Worm (Caenorhabditis elegans) whole organism, L4 larva: ENCODE results near the gene Y4C6B.4.

Source experiments
- D1046.2 ChIP-seq: fragments of 200-800 bp; sonication (Bioruptor generic); IDR thresholded peaks from 2 replicates; pipeline ENCODE4 v1.3.6; 2022; ENCODE audit warnings: missing genetic modification characterization, missing compliant biosample characterization
- F10B5.3 ChIP-seq: sonication (generic microtip); optimal IDR thresholded peaks from 2 replicates; lab custom pipeline; 2016; ENCODE audit warnings: mild to moderate bottlenecking, missing genetic modification characterization, missing compliant biosample characterization
- daf-12 ChIP-seq: fragments of 150-350 bp; optimal IDR thresholded peaks from 2 replicates; lab custom pipeline; 2014; ENCODE audit warnings: missing biosample characterization, missing genetic modification reagents, missing genetic modification characterization
- dmd-8 ChIP-seq: fragments of 200-800 bp; sonication (Bioruptor generic); IDR thresholded peaks from 2 replicates; pipeline ENCODE4 v1.3.6; 2022; ENCODE audit warnings: missing genetic modification characterization, missing compliant biosample characterization
- dpl-1 ChIP-seq: fragments of 150-350 bp; optimal IDR thresholded peaks from 2 replicates; lab custom pipeline; 2014; ENCODE audit warnings: missing biosample characterization, missing genetic modification reagents, missing genetic modification characterization
- egl-27 ChIP-seq: sonication (generic microtip); optimal IDR thresholded peaks from 3 replicates; lab custom pipeline; 2017; ENCODE audit warnings: missing biosample characterization, missing genetic modification reagents, missing genetic modification characterization
- lin-1 ChIP-seq: fragments of 200-800 bp; sonication (Bioruptor generic); IDR thresholded peaks from 2 replicates; pipeline ENCODE4 v1.3.6; 2022; ENCODE audit warnings: missing genetic modification reagents, missing genetic modification characterization, missing compliant biosample characterization
- mxl-3 ChIP-seq: fragments of 200-800 bp; sonication (Bioruptor generic); optimal IDR thresholded peaks from 2 replicates; lab custom pipeline; 2018; ENCODE audit warnings: mild to moderate bottlenecking, missing genetic modification characterization, missing compliant biosample characterization
- nhr-28 ChIP-seq: fragments of 150-350 bp; optimal IDR thresholded peaks from 2 replicates; lab custom pipeline; 2014; ENCODE audit warnings: missing biosample characterization, missing genetic modification characterization
- nhr-48 ChIP-seq: sonication (generic microtip); optimal IDR thresholded peaks from 2 replicates; lab custom pipeline; 2016; ENCODE audit warnings: mild to moderate bottlenecking, missing genetic modification characterization, missing compliant biosample characterization
- unc-62 ChIP-seq, 3 experiments: fragments of 150-350 bp in 1 of 3; sonication (generic microtip); optimal IDR thresholded peaks in 2 of 3; peaks in 1 of 3; 1 replicate in 1 of 3; 2 replicates in 2 of 3; lab custom pipeline; 2014 to 2017; ENCODE audit warnings: missing biosample characterization in 3 of 3, missing genetic modification characterization in 3 of 3, missing genetic modification reagents in 3 of 3, missing genotype in 1 of 3
- zfp-2 ChIP-seq: sonication (generic microtip); optimal IDR thresholded peaks from 2 replicates; lab custom pipeline; 2016; ENCODE audit warnings: mild to moderate bottlenecking, missing genetic modification characterization, missing compliant biosample characterization
- ztf-7 ChIP-seq: fragments of 150-350 bp; optimal IDR thresholded peaks from 2 replicates; lab custom pipeline; 2014; ENCODE audit warnings: missing biosample characterization, missing genetic modification characterization

DNA sequence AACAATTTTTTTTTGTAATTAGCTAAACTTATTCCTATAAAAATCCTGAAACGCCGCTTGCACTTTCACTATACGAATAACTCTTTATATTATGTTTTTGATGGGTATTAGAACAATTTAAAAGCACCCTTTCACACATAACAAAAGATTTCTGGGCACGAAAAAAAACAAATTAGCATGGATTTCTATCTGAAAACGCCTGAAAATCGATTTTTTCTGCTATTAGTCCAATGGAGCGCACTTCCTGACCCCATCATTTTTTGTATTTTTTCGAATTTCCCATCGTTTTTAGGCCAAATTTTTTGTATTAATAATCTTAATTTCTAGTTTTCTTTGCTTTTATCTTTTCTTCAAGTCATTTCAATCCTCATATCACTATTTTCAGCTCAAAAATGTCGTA, 43.2 kb downstream of the Y4C6B.4 start, which contains the start of gene F41H10.3:
- TF ChIP-seq daf-12 (tag; lab: Kevin White, UChicago) (no peak), mxl-3 (no peak), dpl-1 (GFP tag; lab: Kevin White, UChicago) (no peak), nhr-28 (tag; lab: Kevin White, UChicago) (no peak), D1046.2 (no peak), ztf-7 (tag; lab: Kevin White, UChicago) (no peak), dmd-8 (GFP tag; lab: Robert Waterston, UW) (no peak), nhr-48 (tag; lab: Kevin White, UChicago) (no peak), lin-1 (GFP tag; lab: Robert Waterston, UW) (no peak), unc-62 (GFP tag; optimal IDR thresholded peaks at IDR 0.05 in 1 of 2; lab: Kevin White, UChicago) (no peak), unc-62 (tag; optimal IDR thresholded peaks at IDR 0.05; lab: Kevin White, UChicago) (no peak), F10B5.3 (tag; lab: Kevin White, UChicago) (no peak), zfp-2 (tag; lab: Kevin White, UChicago) (no peak), egl-27 (no peak)
